Worm (Caenorhabditis elegans) whole organism, L3 larva: ENCODE data around the gene vha-4.

Experiments used
- R02D3.7 ChIP-seq: fragments of 150-350 bp; optimal IDR thresholded peaks from 2 replicates; lab custom pipeline; 2014; ENCODE audit warnings: missing biosample characterization, missing genetic modification characterization
- ZK546.5 ChIP-seq: sonication (generic microtip); optimal IDR thresholded peaks from 2 replicates; lab custom pipeline; 2017; ENCODE audit warnings: missing biosample characterization, missing genetic modification characterization
- ceh-16 ChIP-seq: sonication (generic microtip); optimal IDR thresholded peaks from 2 replicates; lab custom pipeline; 2017; ENCODE audit warnings: missing biosample characterization, missing genetic modification characterization
- daf-12 ChIP-seq: fragments of 150-350 bp; optimal IDR thresholded peaks from 2 replicates; lab custom pipeline; 2014; ENCODE audit warnings: missing biosample characterization, missing genetic modification reagents, missing genetic modification characterization
- elt-3 ChIP-seq, 3 experiments: fragments of 150-350 bp in 1 of 3; sonication (generic microtip) in 2 of 3; optimal IDR thresholded peaks; 2 replicates in 2 of 3; 4 replicates in 1 of 3; lab custom pipeline; 2014 to 2017; ENCODE audit warnings: missing biosample characterization in 3 of 3, missing genetic modification characterization in 3 of 3
- hmg-11 ChIP-seq: sonication (generic microtip); optimal IDR thresholded peaks from 2 replicates; lab custom pipeline; 2016; ENCODE audit warnings: missing genetic modification characterization, missing compliant biosample characterization
- lin-39 ChIP-seq: fragments of 150-350 bp; optimal IDR thresholded peaks from 2 replicates; lab custom pipeline; 2018; ENCODE audit warnings: missing biosample characterization, missing genetic modification reagents, missing genetic modification characterization
- nhr-237 ChIP-seq: fragments of 150-350 bp; optimal IDR thresholded peaks from 2 replicates; lab custom pipeline; 2014; ENCODE audit warnings: missing biosample characterization, missing genetic modification characterization
- nhr-25 ChIP-seq: sonication (generic microtip); optimal IDR thresholded peaks from 2 replicates; lab custom pipeline; 2017; ENCODE audit warnings: missing biosample characterization, missing genetic modification characterization
- nhr-77 ChIP-seq: fragments of 150-350 bp; optimal IDR thresholded peaks from 2 replicates; lab custom pipeline; 2014; ENCODE audit warnings: missing biosample characterization, missing genetic modification characterization
- pha-4 ChIP-seq: fragments of 150-350 bp; optimal IDR thresholded peaks from 2 replicates; lab custom pipeline; 2014; ENCODE audit warnings: missing biosample characterization, missing genetic modification reagents, missing genetic modification characterization

ce11 chrII:7900762-7901161 is 21.6 kb upstream of the vha-4 start:
- TF ChIP-seq nhr-25 (tag; lab: Kevin White, UChicago) (no peak), R02D3.7 (tag; lab: Kevin White, UChicago) (no peak), lin-39 (tag; lab: Kevin White, UChicago) (no peak), nhr-77 (no peak), pha-4 (tag; lab: Kevin White, UChicago) (no peak), elt-3 (tag; optimal IDR thresholded peaks at IDR 0.05; lab: Kevin White, UChicago) (no peak), nhr-237 (tag; lab: Kevin White, UChicago) (no peak), ceh-16 (tag; lab: Kevin White, UChicago) (no peak), ZK546.5 (no peak), hmg-11 (tag; lab: Kevin White, UChicago) (no peak), daf-12 (tag; lab: Kevin White, UChicago) (no peak)
